Fruit fly (Drosophila melanogaster): ENCODE results near the gene kto.

Gene kto

DNA sequence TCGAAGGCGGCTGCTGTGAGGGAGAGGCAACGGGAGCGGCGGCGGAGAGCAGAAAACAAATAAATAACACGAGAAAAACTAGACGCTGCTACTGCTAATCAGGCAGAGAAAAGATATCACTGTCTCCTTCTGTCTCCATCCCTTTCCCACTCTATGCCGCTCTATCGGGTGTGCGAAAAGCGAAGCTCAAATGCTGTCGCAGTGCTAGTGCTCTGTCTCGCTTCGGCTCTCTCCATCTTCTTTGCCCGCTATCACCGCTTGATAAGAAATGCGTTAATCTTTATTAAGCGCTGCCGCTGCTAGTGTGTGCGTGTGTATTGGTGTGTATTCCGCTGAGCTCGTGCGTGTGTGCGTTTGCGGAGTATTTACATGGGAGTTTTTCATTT, 44.7 kb upstream of the kto start (continued):
- no peak for TF ChIP-seq Hmr (GFP tag; optimal IDR thresholded peaks at IDR 0.05)
- TF ChIP-seq ci (GFP tag; IDR thresholded peaks at IDR 0.05): peak; percentile 71; the same call in 2 of the 3 replicates
- peak; percentile 36; the same call in 1 of the 3 replicates for TF ChIP-seq CG34422 (GFP tag; IDR thresholded peaks at IDR 0.05)
- peak; percentile 98 for TF ChIP-seq pros (GFP tag; optimal IDR thresholded peaks at IDR 0.05)
- no peak for TF ChIP-seq Bdp1 (GFP tag; optimal IDR thresholded peaks at IDR 0.05)
- no peak for TF ChIP-seq CG4404 (GFP tag; IDR thresholded peaks at IDR 0.05)
- TF ChIP-seq CG9817 (tag; optimal IDR thresholded peaks at IDR 0.05): no peak
- peak; percentile 92 for TF ChIP-seq CG10431 (GFP tag; optimal IDR thresholded peaks at IDR 0.05)
- TF ChIP-seq Optix (GFP tag; IDR thresholded peaks at IDR 0.05): no peak
- no peak for TF ChIP-seq hkb (optimal IDR thresholded peaks at IDR 0.05)
- TF ChIP-seq hkb (GFP tag; IDR thresholded peaks at IDR 0.05): peak; percentile 45
- TF ChIP-seq Pdp1 (GFP tag; optimal IDR thresholded peaks at IDR 0.05): no peak
- TF ChIP-seq CG31365 (tag; optimal IDR thresholded peaks at IDR 0.05): peak; percentile 18
- peak; percentile 84 for TF ChIP-seq CG10543 (GFP tag; optimal IDR thresholded peaks at IDR 0.05)
- TF ChIP-seq MESR4 (GFP tag; optimal IDR thresholded peaks at IDR 0.05): no peak
- TF ChIP-seq chif (GFP tag; optimal IDR thresholded peaks at IDR 0.05): no peak
- peak; percentile 82 for TF ChIP-seq Vsx1 (GFP tag; optimal IDR thresholded peaks at IDR 0.05)
- TF ChIP-seq p53 (GFP tag; optimal IDR thresholded peaks at IDR 0.05): no peak
- peak; percentile 73 for TF ChIP-seq otp (GFP tag; IDR thresholded peaks at IDR 0.05)
- TF ChIP-seq CG3838 (GFP tag; optimal IDR thresholded peaks at IDR 0.05): no peak
- no peak for TF ChIP-seq HmgD (GFP tag; optimal IDR thresholded peaks at IDR 0.05)
- TF ChIP-seq Gsc (GFP tag; IDR thresholded peaks at IDR 0.05): no peak
- TF ChIP-seq sisA (GFP tag; IDR thresholded peaks at IDR 0.05): no peak
- TF ChIP-seq pb (GFP tag; optimal IDR thresholded peaks at IDR 0.05): peak; percentile 10
- TF ChIP-seq bbx (GFP tag; IDR thresholded peaks at IDR 0.05; ENCODE audit: partially characterized antibody): no peak
- peak; percentile 95 for TF ChIP-seq abd-A (tag; optimal IDR thresholded peaks at IDR 0.05)
- no peak for TF ChIP-seq CG14710 (tag; optimal IDR thresholded peaks at IDR 0.05)
- TF ChIP-seq Jarid2 (GFP tag; optimal IDR thresholded peaks at IDR 0.05): no peak
- no peak for TF ChIP-seq Side (GFP tag; optimal IDR thresholded peaks at IDR 0.05)
- no peak for TF ChIP-seq insv (GFP tag; optimal IDR thresholded peaks at IDR 0.05)
- no peak for TF ChIP-seq danr (GFP tag; IDR thresholded peaks at IDR 0.05)
- peak; percentile 68 for TF ChIP-seq exex (tag; optimal IDR thresholded peaks at IDR 0.05)
- no peak for TF ChIP-seq CG16863 (GFP tag; optimal IDR thresholded peaks at IDR 0.05)
- TF ChIP-seq nmo (GFP tag; optimal IDR thresholded peaks at IDR 0.05): no peak
- no peak for TF ChIP-seq CG9727 (GFP tag; optimal IDR thresholded peaks at IDR 0.05)
- no peak for TF ChIP-seq maf-S (GFP tag; optimal IDR thresholded peaks at IDR 0.05)
- TF ChIP-seq CG5180 (GFP tag; optimal IDR thresholded peaks at IDR 0.05): peak; percentile 32
- peak; percentile 29 for TF ChIP-seq cwo (GFP tag; optimal IDR thresholded peaks at IDR 0.05)
- peak; percentile 18 for TF ChIP-seq Deaf1 (tag; optimal IDR thresholded peaks at IDR 0.05)
- no peak for TF ChIP-seq BEAF-32 (GFP tag; optimal IDR thresholded peaks at IDR 0.05)
- no peak for TF ChIP-seq CG12659 (GFP tag; optimal IDR thresholded peaks at IDR 0.05)
- no peak for TF ChIP-seq tll (GFP tag; optimal IDR thresholded peaks at IDR 0.05)
- TF ChIP-seq so (GFP tag; IDR thresholded peaks at IDR 0.05): no peak
- TF ChIP-seq schlank (tag; optimal IDR thresholded peaks at IDR 0.05): peak; percentile 13
- TF ChIP-seq phol (tag; optimal IDR thresholded peaks at IDR 0.05): no peak
- no peak for TF ChIP-seq CG17612 (GFP tag; IDR thresholded peaks at IDR 0.05)
- TF ChIP-seq Hr78 (GFP tag; optimal IDR thresholded peaks at IDR 0.05): no peak
- no peak for TF ChIP-seq CG31441 (GFP tag; IDR thresholded peaks at IDR 0.05)
- no peak for TF ChIP-seq ase (GFP tag; IDR thresholded peaks at IDR 0.05)
- peak; percentile 97 for TF ChIP-seq Adf1 (GFP tag; IDR thresholded peaks at IDR 0.05)
- TF ChIP-seq hbn (GFP tag; IDR thresholded peaks at IDR 0.05; ENCODE audit: partially characterized antibody): no peak

Measured in whole organism, embryonic.